Worm (Caenorhabditis elegans) whole organism, mixed stage, embryonic: ENCODE data around the gene B0304.2.
A peak's percentile ranks its signal among the peaks of the same experiment; 100 is the strongest.

Experiments
- M03D4.4 ChIP-seq: sonication (generic microtip); optimal IDR thresholded peaks from 2 replicates; lab custom pipeline; 2017; ENCODE audit warnings: mild to moderate bottlenecking, missing genetic modification characterization, missing compliant biosample characterization
- blmp-1 ChIP-seq: fragments of 150-350 bp; optimal IDR thresholded peaks from 2 replicates; lab custom pipeline; 2014; ENCODE audit warnings: missing biosample characterization, missing genetic modification characterization
- ceh-83 ChIP-seq: fragments of 200-800 bp; sonication (Bioruptor generic); optimal IDR thresholded peaks from 2 replicates; lab custom pipeline; 2018; ENCODE audit warnings: mild to moderate bottlenecking, missing genetic modification characterization, missing compliant biosample characterization
- ces-1 ChIP-seq: fragments of 150-350 bp; optimal IDR thresholded peaks from 2 replicates; lab custom pipeline; 2014; ENCODE audit warnings: missing biosample characterization, missing genetic modification reagents, missing genetic modification characterization
- cnd-1 ChIP-seq: fragments of 200-800 bp; sonication (Bioruptor generic); optimal IDR thresholded peaks from 2 replicates; lab custom pipeline; 2018; ENCODE audit warnings: mild to moderate bottlenecking, missing genetic modification characterization, missing compliant biosample characterization
- drap-1 ChIP-seq: fragments of 200-800 bp; sonication (Bioruptor generic); optimal IDR thresholded peaks from 3 replicates; lab custom pipeline; 2018; ENCODE audit warnings: mild to moderate bottlenecking, missing genetic modification characterization, missing compliant biosample characterization
- elt-1 ChIP-seq: sonication (generic microtip); optimal IDR thresholded peaks from 2 replicates; lab custom pipeline; 2017; ENCODE audit warnings: missing genetic modification characterization, mild to moderate bottlenecking, missing compliant biosample characterization, antibody characterized with exemption, moderate library complexity, borderline replicate concordance; ENCODE audit not compliant: insufficient read depth
- elt-3 ChIP-seq: fragments of 150-350 bp; optimal IDR thresholded peaks from 2 replicates; lab custom pipeline; 2014; ENCODE audit warnings: missing biosample characterization, missing genetic modification characterization
- flh-1 ChIP-seq: fragments of 200-800 bp; sonication (Bioruptor generic); optimal IDR thresholded peaks from 2 replicates; lab custom pipeline; 2018; ENCODE audit warnings: mild to moderate bottlenecking, missing genetic modification characterization, moderate library complexity, missing compliant biosample characterization
- ham-2 ChIP-seq: fragments of 200-800 bp; sonication (Bioruptor generic); optimal IDR thresholded peaks from 2 replicates; lab custom pipeline; 2018; ENCODE audit warnings: mild to moderate bottlenecking, missing genetic modification characterization, missing compliant biosample characterization
- hlh-1 ChIP-seq: fragments of 150-350 bp; optimal IDR thresholded peaks from 2 replicates; lab custom pipeline; 2014; ENCODE audit warnings: missing biosample characterization, missing genetic modification reagents, missing genetic modification characterization
- lin-13 ChIP-seq: fragments of 150-350 bp; optimal IDR thresholded peaks from 2 replicates; lab custom pipeline; 2014; ENCODE audit warnings: missing biosample characterization, missing genetic modification characterization
- lin-32 ChIP-seq: fragments of 200-800 bp; sonication (Bioruptor generic); optimal IDR thresholded peaks from 2 replicates; lab custom pipeline; 2018; ENCODE audit warnings: mild to moderate bottlenecking, missing genetic modification characterization, missing compliant biosample characterization
- lsy-2 ChIP-seq: fragments of 150-350 bp; optimal IDR thresholded peaks from 2 replicates; lab custom pipeline; 2014; ENCODE audit warnings: missing biosample characterization, missing genetic modification characterization
- mab-5 ChIP-seq: fragments of 150-350 bp; optimal IDR thresholded peaks from 2 replicates; lab custom pipeline; 2014; ENCODE audit warnings: missing biosample characterization, missing genetic modification characterization
- mep-1 ChIP-seq: fragments of 150-350 bp; optimal IDR thresholded peaks from 2 replicates; lab custom pipeline; 2017; ENCODE audit warnings: missing biosample characterization, missing genetic modification reagents, missing genetic modification characterization, inconsistent platforms
- mls-2 ChIP-seq: sonication (generic microtip); optimal IDR thresholded peaks from 2 replicates; lab custom pipeline; 2016; ENCODE audit warnings: mild to moderate bottlenecking, missing genetic modification characterization, moderate library complexity, missing compliant biosample characterization
- nhr-12 ChIP-seq: fragments of 150-350 bp; optimal IDR thresholded peaks from 2 replicates; lab custom pipeline; 2014; ENCODE audit warnings: missing biosample characterization, missing genetic modification characterization
- nhr-2 ChIP-seq: fragments of 150-350 bp; optimal IDR thresholded peaks from 2 replicates; lab custom pipeline; 2014; ENCODE audit warnings: missing biosample characterization, missing genetic modification characterization
- nhr-237 ChIP-seq: fragments of 150-350 bp; optimal IDR thresholded peaks from 2 replicates; lab custom pipeline; 2014; ENCODE audit warnings: missing biosample characterization, missing genetic modification characterization
- nhr-28 ChIP-seq: fragments of 150-350 bp; optimal IDR thresholded peaks from 2 replicates; lab custom pipeline; 2014; ENCODE audit warnings: missing biosample characterization, missing genetic modification characterization
- pha-4 ChIP-seq: fragments of 150-350 bp; optimal IDR thresholded peaks from 2 replicates; lab custom pipeline; 2018; ENCODE audit warnings: missing biosample characterization, missing genetic modification reagents, missing genetic modification characterization
- snpc-4 ChIP-seq: fragments of 150-350 bp; optimal IDR thresholded peaks from 2 replicates; lab custom pipeline; 2014; ENCODE audit warnings: missing biosample characterization, missing genetic modification characterization
- sptf-1 ChIP-seq: sonication (generic microtip); optimal IDR thresholded peaks from 2 replicates; lab custom pipeline; 2017; ENCODE audit warnings: mild to moderate bottlenecking, missing genetic modification characterization, moderate library complexity, missing compliant biosample characterization
- tbx-8 ChIP-seq: fragments of 200-800 bp; sonication (Bioruptor generic); optimal IDR thresholded peaks from 2 replicates; lab custom pipeline; 2018; ENCODE audit warnings: mild to moderate bottlenecking, missing genetic modification characterization, moderate library complexity, missing compliant biosample characterization
- unc-120 ChIP-seq: sonication (generic microtip); optimal IDR thresholded peaks from 2 replicates; lab custom pipeline; 2017; ENCODE audit warnings: missing genetic modification characterization, missing compliant biosample characterization; ENCODE audit not compliant: poor library complexity, severe bottlenecking
- unc-39 ChIP-seq: fragments of 150-350 bp; optimal IDR thresholded peaks from 2 replicates; lab custom pipeline; 2014; ENCODE audit warnings: missing biosample characterization, missing genetic modification characterization
- unc-62 ChIP-seq: fragments of 150-350 bp; optimal IDR thresholded peaks from 2 replicates; lab custom pipeline; 2014; ENCODE audit warnings: missing biosample characterization, missing genetic modification reagents, missing genetic modification characterization
- ztf-11 ChIP-seq: fragments of 150-350 bp; optimal IDR thresholded peaks from 2 replicates; lab custom pipeline; 2014; ENCODE audit warnings: missing biosample characterization, missing genetic modification characterization

B0304.2 gene

ce11 chrII:4550783-4551182 lies 27.4 kb downstream of the B0304.2 start, which contains the start of gene K07E1.1:
TSS of gene K07E1.1 (plus strand) at chrII:4551083.
- TF ChIP-seq flh-1 (GFP tag; lab: Kevin White, UChicago) (no peak), unc-39 (tag; lab: Kevin White, UChicago) (no peak), lin-32 (GFP tag; lab: Kevin White, UChicago) (no peak), mab-5 (tag; lab: Kevin White, UChicago) (no peak), elt-1 (tag; lab: Kevin White, UChicago) (no peak), blmp-1 (no peak), tbx-8 (GFP tag; lab: Kevin White, UChicago) (no peak), unc-62 (no peak), lin-13 (no peak), lsy-2 (no peak), snpc-4 (tag; lab: Kevin White, UChicago) (no peak), M03D4.4 (tag; lab: Kevin White, UChicago) (no peak)

DNA sequence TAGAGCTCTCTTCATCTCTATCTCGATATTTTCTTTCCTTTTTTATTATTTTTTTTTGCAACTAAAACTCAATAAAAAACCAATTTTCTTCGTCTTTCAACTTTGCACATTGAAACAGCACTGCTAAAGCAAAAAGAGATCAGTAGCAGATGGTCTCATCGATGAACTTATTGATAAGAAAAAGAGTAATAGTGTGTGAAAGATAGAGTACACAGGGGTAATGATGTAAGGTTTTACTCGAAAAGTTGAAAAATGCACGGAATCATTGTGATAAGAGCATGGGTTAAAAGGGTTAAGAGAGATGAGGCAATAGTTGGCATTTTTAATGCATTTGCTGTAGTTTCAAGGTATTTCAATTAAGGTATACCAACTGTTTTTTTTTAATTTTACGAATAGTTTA lies 28.7 kb downstream of the B0304.2 start:
- TF ChIP-seq cnd-1: no peak
- no peak for TF ChIP-seq mab-5 (tag; lab: Kevin White, UChicago)
- TF ChIP-seq mep-1 (tag; lab: Kevin White, UChicago): no peak
- no peak for TF ChIP-seq M03D4.4 (tag; lab: Kevin White, UChicago)
- no peak for TF ChIP-seq nhr-2 (tag; lab: Kevin White, UChicago)
- no peak for TF ChIP-seq blmp-1
- no peak for TF ChIP-seq tbx-8 (GFP tag; lab: Kevin White, UChicago)

ce11 chrII:4557487-4557886 lies 34.1 kb downstream of the B0304.2 start, which contains the start of gene M03A1.3:
TSS of gene M03A1.3 (plus strand) at chrII:4557787.
- no peak for TF ChIP-seq nhr-12 (tag; lab: Kevin White, UChicago)
- TF ChIP-seq mep-1 (tag; lab: Kevin White, UChicago): no peak
- TF ChIP-seq, all 35 proteins: peak for 0

DNA sequence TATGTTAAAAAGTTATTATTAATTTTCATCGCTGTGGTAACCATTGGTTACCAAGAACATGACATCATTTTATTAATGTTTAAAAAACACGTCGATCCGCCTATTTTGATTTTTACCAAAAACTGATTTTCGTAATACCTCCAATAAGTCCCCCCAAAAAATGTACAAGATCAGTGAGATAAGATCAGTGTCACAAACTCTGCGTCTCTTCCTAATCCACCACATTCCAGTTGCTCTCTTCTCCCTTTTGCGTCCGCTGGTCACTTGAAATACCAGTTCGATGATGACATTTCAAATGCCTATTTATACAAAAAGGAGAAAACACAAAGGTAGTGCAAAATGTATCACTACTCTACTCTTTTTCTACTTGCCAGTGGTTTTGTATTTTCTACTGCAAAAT lies 36.6 kb downstream of the B0304.2 start, which contains the start of gene M03A1.8:
Gene M03A1.8, plus strand, starts transcription at position 269 of the 400 bp plus-strand sequence.
- TF ChIP-seq elt-1 (tag; lab: Kevin White, UChicago) (peak; percentile 61), unc-120 (no peak)

- TF ChIP-seq pha-4 (no peak), elt-3 (tag; lab: Kevin White, UChicago) (peak; percentile 84), ham-2 (no peak)
Measured at ce11 chrII:4562503-4563000, 39.1 kb downstream of the B0304.2 start, which contains the start of gene dao-2. TSS of gene dao-2 (plus strand) at chrII:4562950.

ce11 chrII:4565205-4565604 lies 41.8 kb downstream of the B0304.2 start:
- TF ChIP-seq sptf-1 (tag; lab: Kevin White, UChicago) (no peak), lin-13 (no peak), pha-4 (no peak), mab-5 (tag; lab: Kevin White, UChicago) (no peak), elt-1 (tag; lab: Kevin White, UChicago) (no peak), nhr-28 (tag; lab: Kevin White, UChicago) (no peak), lsy-2 (no peak), mls-2 (no peak), unc-120 (no peak), ces-1 (no peak), ztf-11 (tag; lab: Kevin White, UChicago) (no peak), mep-1 (tag; lab: Kevin White, UChicago) (no peak), nhr-12 (tag; lab: Kevin White, UChicago) (no peak), unc-62 (no peak), blmp-1 (no peak), hlh-1 (tag; lab: Kevin White, UChicago) (no peak), nhr-237 (tag; lab: Kevin White, UChicago) (no peak), drap-1 (GFP tag; lab: Kevin White, UChicago) (no peak), ceh-83 (GFP tag; lab: Kevin White, UChicago) (no peak)
